Fruit fly (Drosophila melanogaster) whole organism: ENCODE measurements around the gene crn.

ENCODE experiments used
- CG8478 ChIP-seq: fragments of >200 bp; optimal IDR thresholded peaks from 2 replicates; lab custom pipeline; 2018; ENCODE audit warnings: inconsistent platforms
- Dll ChIP-seq: fragments of >200 bp; optimal IDR thresholded peaks from 2 replicates; lab custom pipeline; 2017
- EcR ChIP-seq, 2 experiments: fragments of >200 bp; optimal IDR thresholded peaks; 2 replicates each; lab custom pipeline; 2017; ENCODE audit warnings: missing biosample characterization in 2 of 2, missing genetic modification characterization in 2 of 2, missing genetic modification reagents in 2 of 2
- pan ChIP-seq: fragments of >200 bp; optimal IDR thresholded peaks from 2 replicates; lab custom pipeline; 2017
- psq ChIP-seq: fragments of >200 bp; optimal IDR thresholded peaks from 2 replicates; lab custom pipeline; 2017
- usp ChIP-seq: fragments of >200 bp; optimal IDR thresholded peaks from 2 replicates; lab custom pipeline; 2017; ENCODE audit warnings: missing biosample characterization, missing genetic modification characterization, mixed read lengths

Gene crn

dm6 chrX:2254020-2254626 lies 4.3 kb upstream of the crn start, which contains the start of gene CG3091:
TSS of gene CG3091 (minus strand) at chrX:2254197.
- no peak for TF ChIP-seq CG8478 (lab: Kevin White, UChicago)
- no peak for TF ChIP-seq psq (lab: Kevin White, UChicago)
- no peak for TF ChIP-seq usp (GFP tag; lab: Kevin White, UChicago)
- TF ChIP-seq EcR (GFP tag; optimal IDR thresholded peaks at IDR 0.05; lab: Kevin White, UChicago): no peak
- TF ChIP-seq pan (lab: Kevin White, UChicago): no peak
- no peak for TF ChIP-seq Dll (lab: Kevin White, UChicago)

dm6 chrX:2251688-2252087 lies 1.9 kb upstream of the crn start, which contains the start of gene CG3191:
TSS of gene CG3191 (minus strand) at chrX:2251993.
- TF ChIP-seq CG8478 (lab: Kevin White, UChicago) (no peak), Dll (lab: Kevin White, UChicago) (no peak), EcR (GFP tag; optimal IDR thresholded peaks at IDR 0.05; lab: Kevin White, UChicago) (no peak), psq (lab: Kevin White, UChicago) (no peak), pan (lab: Kevin White, UChicago) (no peak), usp (GFP tag; lab: Kevin White, UChicago) (no peak)

dm6 chrX:2245931-2246330 lies 3.9 kb downstream of the crn start, which contains the start of gene Or2a:
TSS of gene Or2a (plus strand) at chrX:2246231.
- TF ChIP-seq Dll (lab: Kevin White, UChicago) (no peak), psq (lab: Kevin White, UChicago) (no peak), pan (lab: Kevin White, UChicago) (no peak), CG8478 (lab: Kevin White, UChicago) (no peak), usp (GFP tag; lab: Kevin White, UChicago) (no peak), EcR (GFP tag; optimal IDR thresholded peaks at IDR 0.05; lab: Kevin White, UChicago) (no peak)

- TF ChIP-seq psq (lab: Kevin White, UChicago) (no peak), usp (GFP tag; lab: Kevin White, UChicago) (no peak), pan (lab: Kevin White, UChicago) (no peak), Dll (lab: Kevin White, UChicago) (no peak), CG8478 (lab: Kevin White, UChicago) (no peak), EcR (GFP tag; optimal IDR thresholded peaks at IDR 0.05; lab: Kevin White, UChicago) (no peak)
These were observed 5.0 kb downstream of the crn start for dm6 chrX:2244753-2245152.

dm6 chrX:2242897-2243296 lies 6.9 kb downstream of the crn start:
- no peak for TF ChIP-seq CG8478 (lab: Kevin White, UChicago)
- no peak for TF ChIP-seq pan (lab: Kevin White, UChicago)
- no peak for TF ChIP-seq psq (lab: Kevin White, UChicago)
- TF ChIP-seq EcR (GFP tag; optimal IDR thresholded peaks at IDR 0.05; lab: Kevin White, UChicago): no peak
- TF ChIP-seq usp (GFP tag; lab: Kevin White, UChicago): no peak
- no peak for TF ChIP-seq Dll (lab: Kevin White, UChicago)

dm6 chrX:2241842-2242241 lies 7.9 kb downstream of the crn start, which contains the start of gene kz:
TSS of gene kz (minus strand) at chrX:2242035.
- TF ChIP-seq CG8478 (lab: Kevin White, UChicago) (no peak), psq (lab: Kevin White, UChicago) (no peak), EcR (GFP tag; optimal IDR thresholded peaks at IDR 0.05; lab: Kevin White, UChicago) (no peak), pan (lab: Kevin White, UChicago) (no peak), Dll (lab: Kevin White, UChicago) (no peak), usp (GFP tag; lab: Kevin White, UChicago) (no peak)

dm6 chrX:2225138-2225537 lies 24.6 kb downstream of the crn start, which contains the start of gene pcx:
TSS of gene pcx (plus strand) at chrX:2225296.
- TF ChIP-seq pan (lab: Kevin White, UChicago): no peak
- no peak for TF ChIP-seq usp (GFP tag; lab: Kevin White, UChicago)
- no peak for TF ChIP-seq EcR (GFP tag; optimal IDR thresholded peaks at IDR 0.05; lab: Kevin White, UChicago)
- TF ChIP-seq Dll (lab: Kevin White, UChicago): no peak
- TF ChIP-seq psq (lab: Kevin White, UChicago): no peak
- TF ChIP-seq CG8478 (lab: Kevin White, UChicago): no peak

- TF ChIP-seq CG8478 (lab: Kevin White, UChicago): no peak
- no peak for TF ChIP-seq psq (lab: Kevin White, UChicago)
- TF ChIP-seq EcR (GFP tag; optimal IDR thresholded peaks at IDR 0.05; lab: Kevin White, UChicago): no peak
- no peak for TF ChIP-seq usp (GFP tag; lab: Kevin White, UChicago)
- TF ChIP-seq pan (lab: Kevin White, UChicago): no peak
- TF ChIP-seq Dll (lab: Kevin White, UChicago): no peak
These were observed 26.3 kb downstream of the crn start, which contains the start of gene CG14052 for dm6 chrX:2223454-2223853. TSS of gene CG14052 (plus strand) at chrX:2223754.

- TF ChIP-seq CG8478 (lab: Kevin White, UChicago) (no peak), usp (GFP tag; lab: Kevin White, UChicago) (no peak), psq (lab: Kevin White, UChicago) (no peak), pan (lab: Kevin White, UChicago) (no peak), Dll (lab: Kevin White, UChicago) (no peak), EcR (GFP tag; optimal IDR thresholded peaks at IDR 0.05; lab: Kevin White, UChicago) (no peak)
These were observed 27.5 kb downstream of the crn start, which contains the start of gene Vinc for dm6 chrX:2222181-2222790. TSS of gene Vinc (minus strand) at chrX:2222567.

- TF ChIP-seq Dll (lab: Kevin White, UChicago) (no peak), pan (lab: Kevin White, UChicago) (no peak), EcR (GFP tag; optimal IDR thresholded peaks at IDR 0.05; lab: Kevin White, UChicago) (no peak), psq (lab: Kevin White, UChicago) (no peak), usp (GFP tag; lab: Kevin White, UChicago) (no peak), CG8478 (lab: Kevin White, UChicago) (no peak)
These were observed 28.2 kb downstream of the crn start for dm6 chrX:2221598-2221997.

dm6 chrX:2219899-2220298 lies 29.9 kb downstream of the crn start:
- no peak for TF ChIP-seq psq (lab: Kevin White, UChicago)
- TF ChIP-seq EcR (GFP tag; optimal IDR thresholded peaks at IDR 0.05; lab: Kevin White, UChicago): no peak
- TF ChIP-seq CG8478 (lab: Kevin White, UChicago): no peak
- TF ChIP-seq Dll (lab: Kevin White, UChicago): no peak
- no peak for TF ChIP-seq pan (lab: Kevin White, UChicago)
- no peak for TF ChIP-seq usp (GFP tag; lab: Kevin White, UChicago)
